Fruit fly (Drosophila melanogaster): ENCODE measurements around the gene CG1523.
A peak's percentile ranks its signal among the peaks of the same experiment; 100 is the strongest.

CG1523 gene

DNA sequence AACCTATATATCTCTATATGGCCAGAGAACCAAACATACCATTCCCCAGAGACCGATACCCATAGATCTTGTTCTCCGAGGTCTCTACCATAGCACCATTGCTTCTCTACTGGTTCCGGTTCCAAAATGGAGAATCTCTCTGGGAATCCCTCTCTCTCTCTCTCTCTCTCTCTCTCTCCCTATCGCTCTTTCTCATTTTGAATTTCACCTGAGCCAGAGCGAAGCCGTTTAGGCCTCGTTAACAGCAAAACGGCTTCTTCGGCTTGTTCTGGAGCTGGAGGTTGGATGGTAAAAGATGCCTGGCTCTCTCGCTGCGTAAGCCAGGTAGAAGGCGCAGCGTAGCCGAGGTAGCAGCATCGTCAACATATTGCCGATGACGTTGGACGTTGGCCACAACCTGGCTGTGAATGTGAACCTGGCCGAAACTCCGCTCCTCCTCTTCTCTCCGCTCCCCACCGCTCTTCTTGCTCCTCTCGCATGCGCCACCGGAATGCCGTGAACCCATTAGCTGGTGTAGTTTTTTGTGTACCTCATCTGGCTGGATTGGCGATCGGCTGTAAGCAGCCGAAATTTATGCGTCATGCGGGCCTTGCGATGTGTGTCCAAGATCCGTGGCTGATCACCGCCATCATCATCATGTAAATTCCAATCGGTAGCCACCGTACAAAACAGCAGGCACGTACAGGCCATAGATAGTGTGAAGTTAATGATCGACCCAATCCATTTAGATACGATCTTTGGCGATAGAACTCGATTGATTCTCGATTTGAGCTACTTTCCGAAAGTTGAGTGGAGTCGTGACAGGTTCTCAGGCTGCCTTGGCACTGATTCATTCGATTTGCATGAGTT, 42.1 kb upstream of the CG1523 start:
- TF ChIP-seq CG11294 (GFP tag; IDR thresholded peaks at IDR 0.05) = no peak
- TF ChIP-seq esn (GFP tag; optimal IDR thresholded peaks at IDR 0.05) = no peak
- TF ChIP-seq CG1621 (tag; optimal IDR thresholded peaks at IDR 0.05) = peak; percentile 82
- TF ChIP-seq CG11902 (GFP tag; optimal IDR thresholded peaks at IDR 0.05) = no peak
- peak; percentile 20 for TF ChIP-seq svp (GFP tag)
- TF ChIP-seq Hr39 (GFP tag; optimal IDR thresholded peaks at IDR 0.05) = no peak
- TF ChIP-seq Met (GFP tag; optimal IDR thresholded peaks at IDR 0.05) = no peak
- no peak for TF ChIP-seq cyc (GFP tag; optimal IDR thresholded peaks at IDR 0.05)
- TF ChIP-seq CG3919 (GFP tag; optimal IDR thresholded peaks at IDR 0.05) = peak; percentile 14
- no peak for TF ChIP-seq Sox15 (GFP tag; optimal IDR thresholded peaks at IDR 0.05)
- no peak for TF ChIP-seq pdm3 (GFP tag; optimal IDR thresholded peaks at IDR 0.05)
- no peak for TF ChIP-seq Blimp-1 (GFP tag; optimal IDR thresholded peaks at IDR 0.05)
- TF ChIP-seq CG6276 (GFP tag; optimal IDR thresholded peaks at IDR 0.05) = no peak
- TF ChIP-seq Ets96B (tag; optimal IDR thresholded peaks at IDR 0.05) = no peak
- TF ChIP-seq Eip93F (GFP tag; optimal IDR thresholded peaks at IDR 0.05) = no peak
- no peak for TF ChIP-seq CG7368 (GFP tag; optimal IDR thresholded peaks at IDR 0.05)
- peak; percentile 51 for TF ChIP-seq fd85E (GFP tag; optimal IDR thresholded peaks at IDR 0.05)
- TF ChIP-seq CG8319 (GFP tag; optimal IDR thresholded peaks at IDR 0.05) = no peak
- TF ChIP-seq fd59A (GFP tag; optimal IDR thresholded peaks at IDR 0.05) = no peak
- TF ChIP-seq Ets21C (GFP tag; optimal IDR thresholded peaks at IDR 0.05) = no peak
- no peak; the same call in 2 of the 3 replicates for TF ChIP-seq eg (GFP tag; IDR thresholded peaks at IDR 0.05)
- TF ChIP-seq Sox102F (GFP tag; optimal IDR thresholded peaks at IDR 0.05) = peak; percentile 2
- no peak for TF ChIP-seq CG11762 (GFP tag; optimal IDR thresholded peaks at IDR 0.05; ENCODE audit: insufficient read depth)
- no peak for TF ChIP-seq Sox14 (GFP tag; optimal IDR thresholded peaks at IDR 0.05)
- TF ChIP-seq spab (GFP tag; optimal IDR thresholded peaks at IDR 0.05) = no peak
- TF ChIP-seq Gug (GFP tag; IDR thresholded peaks at IDR 0.05) = no peak
- peak; percentile 44; the same call in 1 of the 2 replicates for TF ChIP-seq CG15336 (GFP tag; IDR thresholded peaks at IDR 0.05)
- peak in 1 of 2 experiments; percentile 16 for TF ChIP-seq ss (GFP tag; optimal IDR thresholded peaks at IDR 0.05)
- TF ChIP-seq vri (GFP tag; optimal IDR thresholded peaks at IDR 0.05) = no peak
- no peak for TF ChIP-seq topi (GFP tag; optimal IDR thresholded peaks at IDR 0.05)
- peak; percentile 41 for TF ChIP-seq CG9139 (GFP tag; optimal IDR thresholded peaks at IDR 0.05)
- TF ChIP-seq CG10669 (GFP tag; optimal IDR thresholded peaks at IDR 0.05) = no peak
- no peak for TF ChIP-seq salr (GFP tag; optimal IDR thresholded peaks at IDR 0.05)
- TF ChIP-seq net (GFP tag; optimal IDR thresholded peaks at IDR 0.05) = no peak
- TF ChIP-seq CG16779 (tag; optimal IDR thresholded peaks at IDR 0.05) = peak; percentile 38
- TF ChIP-seq CG10631 (GFP tag; optimal IDR thresholded peaks at IDR 0.05) = no peak
- TF ChIP-seq fkh (GFP tag; optimal IDR thresholded peaks at IDR 0.05) = no peak
- TF ChIP-seq Hr4 (GFP tag; optimal IDR thresholded peaks at IDR 0.05) = no peak
- no peak for TF ChIP-seq Smox (GFP tag; optimal IDR thresholded peaks at IDR 0.05)
- TF ChIP-seq Eip78C (GFP tag) = peak; percentile 59
- no peak for TF ChIP-seq CG4318 (GFP tag; optimal IDR thresholded peaks at IDR 0.05)
- no peak for TF ChIP-seq CG6808 (GFP tag; optimal IDR thresholded peaks at IDR 0.05)
- no peak for TF ChIP-seq lz (GFP tag; optimal IDR thresholded peaks at IDR 0.05)
- no peak for TF ChIP-seq achi (GFP tag; optimal IDR thresholded peaks at IDR 0.05)
- no peak for TF ChIP-seq CG31627 (GFP tag; optimal IDR thresholded peaks at IDR 0.05)
- 0 out of 3 replicates have a peak, but pooled peaks have one; percentile 14 for TF ChIP-seq CG6163 (GFP tag; IDR thresholded peaks at IDR 0.05)
- TF ChIP-seq acj6 (GFP tag; optimal IDR thresholded peaks at IDR 0.05) = no peak
- TF ChIP-seq Lpt (GFP tag; optimal IDR thresholded peaks at IDR 0.05) = peak; percentile 30
- no peak for TF ChIP-seq dac (GFP tag; optimal IDR thresholded peaks at IDR 0.05)
- TF ChIP-seq CG32006 (GFP tag; optimal IDR thresholded peaks at IDR 0.05) = no peak
- TF ChIP-seq CG6792 (GFP tag; optimal IDR thresholded peaks at IDR 0.05) = no peak

Measured in whole organism, prepupa.